Fruit fly (Drosophila melanogaster): ENCODE data around the gene CG17329.

CG17329 gene

dm6 chr2L:16255232-16256117 is 35.6 kb upstream of the CG17329 start:
- TF ChIP-seq dsf (GFP tag; optimal IDR thresholded peaks at IDR 0.05; ENCODE audit: borderline replicate concordance) (no peak), Myc (optimal IDR thresholded peaks at IDR 0.05) (no peak), Hr83 (GFP tag; optimal IDR thresholded peaks at IDR 0.05; ENCODE audit: poor library complexity, severe bottlenecking) (peak; percentile 50), psq (GFP tag; optimal IDR thresholded peaks at IDR 0.05) (peak; percentile 53), OdsH (GFP tag; optimal IDR thresholded peaks at IDR 0.05) (peak; percentile 6), HLH106 (tag; optimal IDR thresholded peaks at IDR 0.05) (peak; percentile 2), h (GFP tag; optimal IDR thresholded peaks at IDR 0.05) (peak; percentile 1)

- TF ChIP-seq h (GFP tag; optimal IDR thresholded peaks at IDR 0.05): no peak
- TF ChIP-seq Hr83 (GFP tag; optimal IDR thresholded peaks at IDR 0.05; ENCODE audit: poor library complexity, severe bottlenecking): no peak
- no peak for TF ChIP-seq Abd-B (GFP tag; optimal IDR thresholded peaks at IDR 0.05)
- TF ChIP-seq Rel (GFP tag; optimal IDR thresholded peaks at IDR 0.05): no peak
- no peak for TF ChIP-seq Rel (tag; optimal IDR thresholded peaks at IDR 0.05)
- TF ChIP-seq Sp1 (GFP tag; optimal IDR thresholded peaks at IDR 0.05): no peak
- TF ChIP-seq Mio (GFP tag; optimal IDR thresholded peaks at IDR 0.05): no peak
- no peak for TF ChIP-seq psq (GFP tag; optimal IDR thresholded peaks at IDR 0.05)
- TF ChIP-seq GATAd (GFP tag; optimal IDR thresholded peaks at IDR 0.05): no peak
- no peak for TF ChIP-seq rgr (GFP tag; optimal IDR thresholded peaks at IDR 0.05)
Measured at dm6 chr2L:16256118-16256435, 35.0 kb upstream of the CG17329 start.

- no peak for TF ChIP-seq Dif (GFP tag; optimal IDR thresholded peaks at IDR 0.05; ENCODE audit: partially characterized antibody)
- TF ChIP-seq Rel (GFP tag; optimal IDR thresholded peaks at IDR 0.05): no peak
- peak; percentile 53 for TF ChIP-seq Rel (tag; optimal IDR thresholded peaks at IDR 0.05)
- no peak for TF ChIP-seq CG32264 (GFP tag; optimal IDR thresholded peaks at IDR 0.05)
- TF ChIP-seq OdsH (GFP tag; optimal IDR thresholded peaks at IDR 0.05): peak; percentile 72
- TF ChIP-seq br (GFP tag; optimal IDR thresholded peaks at IDR 0.05): peak; percentile 35
- TF ChIP-seq CrebA (GFP tag; optimal IDR thresholded peaks at IDR 0.05; ENCODE audit: borderline replicate concordance): no peak
- TF ChIP-seq Abd-B (GFP tag; optimal IDR thresholded peaks at IDR 0.05): no peak
- TF ChIP-seq dmrt93B (GFP tag; optimal IDR thresholded peaks at IDR 0.05): no peak
- no peak for TF ChIP-seq tai (GFP tag; optimal IDR thresholded peaks at IDR 0.05)
- TF ChIP-seq ey (GFP tag; optimal IDR thresholded peaks at IDR 0.05): peak; percentile 37
- TF ChIP-seq Hnf4 (GFP tag; optimal IDR thresholded peaks at IDR 0.05): peak; percentile 78
- no peak for TF ChIP-seq jim (GFP tag; optimal IDR thresholded peaks at IDR 0.05)
- no peak for TF ChIP-seq pan (optimal IDR thresholded peaks at IDR 0.05)
- TF ChIP-seq Dfd (GFP tag; optimal IDR thresholded peaks at IDR 0.05): no peak
- peak; percentile 25 to 79 for TF ChIP-seq foxo (GFP tag; optimal IDR thresholded peaks at IDR 0.05)
- peak; percentile 86 for TF ChIP-seq Sp1 (GFP tag; optimal IDR thresholded peaks at IDR 0.05)
- TF ChIP-seq brk (GFP tag; optimal IDR thresholded peaks at IDR 0.05): peak; percentile 86
- no peak for TF ChIP-seq usp (GFP tag; optimal IDR thresholded peaks at IDR 0.05)
- TF ChIP-seq lola (GFP tag; optimal IDR thresholded peaks at IDR 0.05): no peak
- peak; percentile 39 for TF ChIP-seq N (GFP tag; optimal IDR thresholded peaks at IDR 0.05)
- no peak for TF ChIP-seq sage (GFP tag; optimal IDR thresholded peaks at IDR 0.05)
- TF ChIP-seq Myc (optimal IDR thresholded peaks at IDR 0.05): no peak
- TF ChIP-seq GATAd (GFP tag; optimal IDR thresholded peaks at IDR 0.05): no peak
- TF ChIP-seq Jra (GFP tag; optimal IDR thresholded peaks at IDR 0.05): peak; percentile 5
- TF ChIP-seq rgr (GFP tag; optimal IDR thresholded peaks at IDR 0.05): peak; percentile 72
- peak; percentile 57 for TF ChIP-seq h (GFP tag; optimal IDR thresholded peaks at IDR 0.05)
- peak; percentile 46 for TF ChIP-seq fru (GFP tag; optimal IDR thresholded peaks at IDR 0.05)
- TF ChIP-seq Hr83 (GFP tag; optimal IDR thresholded peaks at IDR 0.05; ENCODE audit: poor library complexity, severe bottlenecking): peak; percentile 66
- TF ChIP-seq dl (GFP tag; optimal IDR thresholded peaks at IDR 0.05; ENCODE audit: insufficient read depth in 1 of 2, partially characterized antibody in 2 of 2): no peak
- peak; percentile 81 for TF ChIP-seq HLH106 (tag; optimal IDR thresholded peaks at IDR 0.05)
- peak; percentile 19 for TF ChIP-seq CG9705 (GFP tag; optimal IDR thresholded peaks at IDR 0.05)
- TF ChIP-seq Vsx2 (GFP tag; optimal IDR thresholded peaks at IDR 0.05; ENCODE audit: partially characterized antibody): peak; percentile 72
- TF ChIP-seq woc (GFP tag; optimal IDR thresholded peaks at IDR 0.05): peak; percentile 46
- no peak for TF ChIP-seq Hr78 (GFP tag; optimal IDR thresholded peaks at IDR 0.05)
- peak; percentile 10 for TF ChIP-seq dsf (GFP tag; optimal IDR thresholded peaks at IDR 0.05; ENCODE audit: borderline replicate concordance)
- peak; percentile 71 for TF ChIP-seq psq (GFP tag; optimal IDR thresholded peaks at IDR 0.05)
- TF ChIP-seq sv (GFP tag; optimal IDR thresholded peaks at IDR 0.05): peak; percentile 51
- no peak for TF ChIP-seq Mio (GFP tag; optimal IDR thresholded peaks at IDR 0.05)
Measured at dm6 chr2L:16257227-16258071, 33.6 kb upstream of the CG17329 start, which contains the start of the genes PRL-1 and EndoGI. Gene PRL-1, minus strand, starts transcription at chr2L:16257606. Gene EndoGI, plus strand, starts transcription at chr2L:16257688.

Data from whole organism, wandering third instar larva.